ENCODE assay signal across 1 fruit fly cellular context in the genomic region with DNA sequence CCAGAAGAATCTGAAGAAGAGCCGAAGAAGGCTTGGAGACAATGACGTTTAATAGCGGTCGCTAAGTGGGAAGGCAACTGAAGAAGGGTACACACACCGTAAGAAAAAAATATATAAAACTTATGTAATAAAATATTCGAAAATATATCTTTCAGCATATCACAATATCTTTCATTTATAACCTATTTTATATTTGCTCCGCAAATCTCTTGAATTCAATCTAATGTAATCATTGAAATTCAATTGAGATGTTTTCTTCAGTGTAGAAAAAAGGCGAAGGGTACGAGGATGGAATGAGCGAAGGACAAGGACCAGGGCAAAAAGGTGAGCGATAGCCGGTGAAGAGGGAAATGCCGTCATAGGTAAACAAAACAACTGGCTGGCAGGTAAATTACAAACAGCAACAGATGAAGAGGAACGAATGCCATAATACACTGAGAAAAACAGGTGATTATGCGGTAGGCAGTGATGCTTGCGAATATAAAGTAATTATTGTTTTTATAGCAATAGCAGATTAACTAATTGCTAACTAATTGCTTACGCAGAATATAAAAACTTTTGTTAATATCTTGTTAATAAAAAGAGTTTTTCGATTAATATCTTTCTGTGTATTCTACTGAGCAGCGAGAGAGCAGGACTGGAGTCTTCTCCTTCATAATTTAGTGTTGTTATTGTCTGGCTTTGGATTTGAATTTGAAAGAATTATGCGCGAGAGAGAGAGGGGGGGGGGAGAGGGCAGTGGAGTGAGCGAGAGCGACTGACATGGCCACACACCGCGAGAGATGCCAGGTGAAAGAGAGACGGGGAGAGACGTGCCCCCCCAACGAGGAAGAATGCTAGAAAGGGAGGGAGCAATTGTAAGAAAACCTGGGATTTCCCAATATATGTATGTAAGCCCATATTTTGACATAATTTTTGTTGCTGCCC.
A peak's percentile ranks its signal among the peaks of the same experiment; 100 is the strongest.
TF ChIP-seq lines count a peak whose summit lies in the region.

No protein-coding gene starts in this region.

TF ChIP-seq in whole organism, embryonic, 481 proteins besides CTCF, POLR2A, EP300 and RAD21 (continued from another document and continues in another):
- TF ChIP-seq wor (GFP tag; IDR thresholded peaks at IDR 0.05; lab: Robert Waterston, UW) (peak; percentile 47), oc (tag; optimal IDR thresholded peaks at IDR 0.05; lab: Kevin White, UChicago) (peak; percentile 41), shn (GFP tag; optimal IDR thresholded peaks at IDR 0.05; lab: Kevin White, UChicago) (no peak), CG12299 (tag; optimal IDR thresholded peaks at IDR 0.05; lab: Kevin White, UChicago) (peak; percentile 4), pita (GFP tag; optimal IDR thresholded peaks at IDR 0.05; lab: Kevin White, UChicago) (no peak), pfk (GFP tag; optimal IDR thresholded peaks at IDR 0.05; lab: Kevin White, UChicago) (no peak), pzg (GFP tag; optimal IDR thresholded peaks at IDR 0.05; lab: Kevin White, UChicago) (no peak), sug (tag; optimal IDR thresholded peaks at IDR 0.05; lab: Kevin White, UChicago) (peak; percentile 34), Hsf (GFP tag; optimal IDR thresholded peaks at IDR 0.05; lab: Kevin White, UChicago) (peak; percentile 84), klu (GFP tag; IDR thresholded peaks at IDR 0.05; lab: Robert Waterston, UW) (peak; percentile 33; the same call in 1 of the 2 replicates), dimm (GFP tag; IDR thresholded peaks at IDR 0.05; lab: Robert Waterston, UW) (peak; percentile 57; the same call in 1 of the 2 replicates), CG16815 (GFP tag; optimal IDR thresholded peaks at IDR 0.05; lab: Kevin White, UChicago) (peak; percentile 88), nom (GFP tag; optimal IDR thresholded peaks at IDR 0.05; lab: Kevin White, UChicago) (peak; percentile 92), phol (tag; optimal IDR thresholded peaks at IDR 0.05; lab: Kevin White, UChicago) (peak; percentile 91), ind (GFP tag; optimal IDR thresholded peaks at IDR 0.05; lab: Kevin White, UChicago) (peak; percentile 63), gcm2 (GFP tag; optimal IDR thresholded peaks at IDR 0.05; lab: Kevin White, UChicago) (peak; percentile 66), BEAF-32 (GFP tag; optimal IDR thresholded peaks at IDR 0.05; lab: Kevin White, UChicago) (no peak), crp (GFP tag; optimal IDR thresholded peaks at IDR 0.05; lab: Kevin White, UChicago) (peak in 1 of 2 experiments; percentile 29), CG7357 (GFP tag; IDR thresholded peaks at IDR 0.05; lab: Robert Waterston, UW) (peak; percentile 57; the same call in 1 of the 3 replicates), ro (GFP tag; IDR thresholded peaks at IDR 0.05; lab: Robert Waterston, UW) (peak; percentile 64; the same call in 1 of the 2 replicates), ttk (GFP tag; IDR thresholded peaks at IDR 0.05; lab: Robert Waterston, UW) (peak; percentile 72), Mad (GFP tag; optimal IDR thresholded peaks at IDR 0.05; lab: Kevin White, UChicago) (peak; percentile 65), sr (GFP tag; IDR thresholded peaks at IDR 0.05; lab: Robert Waterston, UW) (no peak), Spps (tag; optimal IDR thresholded peaks at IDR 0.05; lab: Kevin White, UChicago) (peak; percentile 65), CG4854 (GFP tag; optimal IDR thresholded peaks at IDR 0.05; lab: Kevin White, UChicago) (peak; percentile 71), sc (optimal IDR thresholded peaks at IDR 0.05; lab: Kevin White, UChicago) (no peak), sc (GFP tag; optimal IDR thresholded peaks at IDR 0.05; lab: Kevin White, UChicago) (peak; percentile 77), nau (GFP tag; optimal IDR thresholded peaks at IDR 0.05; lab: Kevin White, UChicago) (peak; percentile 37), hbn (GFP tag; IDR thresholded peaks at IDR 0.05; lab: Robert Waterston, UW; ENCODE audit: partially characterized antibody) (no peak), CG17385 (GFP tag; optimal IDR thresholded peaks at IDR 0.05; lab: Kevin White, UChicago) (peak; percentile 69), CG6254 (GFP tag; optimal IDR thresholded peaks at IDR 0.05; lab: Kevin White, UChicago) (peak; percentile 78), Oaz (GFP tag; IDR thresholded peaks at IDR 0.05; lab: Robert Waterston, UW) (peak; percentile 48), scrt (GFP tag; optimal IDR thresholded peaks at IDR 0.05; lab: Kevin White, UChicago) (peak; percentile 82), sens (GFP tag; lab: Kevin White, UChicago) (peak; percentile 99), cg (GFP tag; optimal IDR thresholded peaks at IDR 0.05; lab: Kevin White, UChicago) (peak; percentile 26), Dfd (GFP tag; optimal IDR thresholded peaks at IDR 0.05; lab: Kevin White, UChicago) (no peak), bsh (GFP tag; optimal IDR thresholded peaks at IDR 0.05; lab: Kevin White, UChicago) (peak; percentile 35 to 84), wdn (GFP tag; IDR thresholded peaks at IDR 0.05; lab: Robert Waterston, UW) (peak; percentile 32), Adf1 (GFP tag; IDR thresholded peaks at IDR 0.05; lab: Robert Waterston, UW) (no peak), Meics (GFP tag; optimal IDR thresholded peaks at IDR 0.05; lab: Kevin White, UChicago) (peak; percentile 67), Sry-δ (GFP tag; optimal IDR thresholded peaks at IDR 0.05; lab: Kevin White, UChicago) (peak; percentile 55), CG14441 (GFP tag; IDR thresholded peaks at IDR 0.05; lab: Robert Waterston, UW) (peak; percentile 67), crc (GFP tag; optimal IDR thresholded peaks at IDR 0.05; lab: Kevin White, UChicago) (peak; percentile 58), CG17829 (tag; optimal IDR thresholded peaks at IDR 0.05; lab: Kevin White, UChicago) (peak; percentile 91), dpn (GFP tag; optimal IDR thresholded peaks at IDR 0.05; lab: Kevin White, UChicago) (peak; percentile 71 to 82), amos (GFP tag; IDR thresholded peaks at IDR 0.05; lab: Robert Waterston, UW; ENCODE audit: partially characterized antibody) (no peak), pan (optimal IDR thresholded peaks at IDR 0.05; lab: Kevin White, UChicago) (no peak), pan (GFP tag; optimal IDR thresholded peaks at IDR 0.05 in 1 of 2, IDR thresholded peaks at IDR 0.05 in 1 of 2) (peak in 1 of 2 experiments; percentile 78), Aef1 (GFP tag; IDR thresholded peaks at IDR 0.05; lab: Robert Waterston, UW) (peak; percentile 62; the same call in 2 of the 3 replicates), CG32772 (GFP tag; IDR thresholded peaks at IDR 0.05; lab: Robert Waterston, UW) (peak; percentile 81), bowl (GFP tag; IDR thresholded peaks at IDR 0.05; lab: Robert Waterston, UW) (peak; percentile 46; the same call in 1 of the 2 replicates), CG3163 (GFP tag; optimal IDR thresholded peaks at IDR 0.05; lab: Kevin White, UChicago) (peak; percentile 55), tx (GFP tag; optimal IDR thresholded peaks at IDR 0.05; lab: Kevin White, UChicago) (peak; percentile 61), CG7786 (GFP tag; optimal IDR thresholded peaks at IDR 0.05; lab: Kevin White, UChicago) (peak; percentile 74), CrebB (tag; optimal IDR thresholded peaks at IDR 0.05; lab: Kevin White, UChicago) (peak; percentile 55), az2 (GFP tag; optimal IDR thresholded peaks at IDR 0.05; lab: Kevin White, UChicago) (peak; percentile 83), CG9817 (tag; optimal IDR thresholded peaks at IDR 0.05; lab: Kevin White, UChicago) (peak; percentile 44), CG1024 (GFP tag; IDR thresholded peaks at IDR 0.05; lab: Robert Waterston, UW) (peak; percentile 81), Fer3 (tag; optimal IDR thresholded peaks at IDR 0.05; lab: Kevin White, UChicago) (peak; percentile 56), CG33213 (GFP tag; optimal IDR thresholded peaks at IDR 0.05; lab: Kevin White, UChicago) (peak; percentile 72), Ravus (GFP tag; IDR thresholded peaks at IDR 0.05; lab: Robert Waterston, UW) (peak; percentile 17), ATbp (GFP tag; optimal IDR thresholded peaks at IDR 0.05; lab: Kevin White, UChicago) (peak; percentile 39), CG8089 (GFP tag; optimal IDR thresholded peaks at IDR 0.05; lab: Kevin White, UChicago) (peak; percentile 73), CG2129 (GFP tag; IDR thresholded peaks at IDR 0.05; lab: Robert Waterston, UW; ENCODE audit: partially characterized antibody) (no peak), Scr (GFP tag; IDR thresholded peaks at IDR 0.05; lab: Robert Waterston, UW; ENCODE audit: partially characterized antibody) (no peak), cato (GFP tag; optimal IDR thresholded peaks at IDR 0.05; lab: Kevin White, UChicago; ENCODE audit: borderline replicate concordance) (peak; percentile 45), CG9215 (GFP tag; IDR thresholded peaks at IDR 0.05; lab: Robert Waterston, UW) (peak; percentile 76), CG10462 (GFP tag; optimal IDR thresholded peaks at IDR 0.05; lab: Kevin White, UChicago) (peak; percentile 47), CG12236 (GFP tag; optimal IDR thresholded peaks at IDR 0.05; lab: Kevin White, UChicago) (peak; percentile 62), MTF-1 (GFP tag; optimal IDR thresholded peaks at IDR 0.05; lab: Kevin White, UChicago; ENCODE audit: borderline replicate concordance) (peak; percentile 19), Mrtf (GFP tag; IDR thresholded peaks at IDR 0.05; lab: Robert Waterston, UW) (peak; percentile 70), Xbp1 (GFP tag; optimal IDR thresholded peaks at IDR 0.05; lab: Kevin White, UChicago) (peak; percentile 73), YL-1 (GFP tag; optimal IDR thresholded peaks at IDR 0.05; lab: Kevin White, UChicago) (peak; percentile 44), CG6175 (GFP tag; IDR thresholded peaks at IDR 0.05; lab: Robert Waterston, UW) (peak; percentile 74; the same call in 1 of the 3 replicates), CG18262 (tag; optimal IDR thresholded peaks at IDR 0.05; lab: Kevin White, UChicago) (peak; percentile 92), CG12219 (GFP tag; optimal IDR thresholded peaks at IDR 0.05; lab: Kevin White, UChicago) (peak; percentile 60), Sox102F (GFP tag; optimal IDR thresholded peaks at IDR 0.05; lab: Kevin White, UChicago) (peak; percentile 74), ac (GFP tag; optimal IDR thresholded peaks at IDR 0.05; lab: Kevin White, UChicago) (peak; percentile 84), gem (tag; optimal IDR thresholded peaks at IDR 0.05; lab: Kevin White, UChicago) (peak; percentile 89), CG13287 (GFP tag; IDR thresholded peaks at IDR 0.05; lab: Robert Waterston, UW; ENCODE audit: partially characterized antibody) (no peak), Poxn (GFP tag; IDR thresholded peaks at IDR 0.05; lab: Robert Waterston, UW) (no peak), Tbp (GFP tag; optimal IDR thresholded peaks at IDR 0.05; lab: Kevin White, UChicago) (no peak), TFAM (GFP tag; optimal IDR thresholded peaks at IDR 0.05; lab: Kevin White, UChicago) (peak; percentile 45), h (optimal IDR thresholded peaks at IDR 0.05; lab: Kevin White, UChicago) (no peak), CG31388 (GFP tag; optimal IDR thresholded peaks at IDR 0.05; lab: Kevin White, UChicago) (peak; percentile 61), tup (GFP tag; optimal IDR thresholded peaks at IDR 0.05; lab: Kevin White, UChicago) (peak; percentile 38), CG1529 (GFP tag; optimal IDR thresholded peaks at IDR 0.05; lab: Kevin White, UChicago) (peak; percentile 57), CG31441 (GFP tag; IDR thresholded peaks at IDR 0.05; lab: Robert Waterston, UW) (peak; percentile 89), ab (GFP tag; optimal IDR thresholded peaks at IDR 0.05; lab: Kevin White, UChicago) (peak; percentile 19), CG4282 (GFP tag; optimal IDR thresholded peaks at IDR 0.05; lab: Kevin White, UChicago) (no peak), Camta (GFP tag; optimal IDR thresholded peaks at IDR 0.05; lab: Kevin White, UChicago) (peak; percentile 76), Jarid2 (GFP tag; optimal IDR thresholded peaks at IDR 0.05; lab: Kevin White, UChicago) (peak; percentile 18), CG12391 (tag; optimal IDR thresholded peaks at IDR 0.05; lab: Kevin White, UChicago) (peak; percentile 87), CG15601 (tag; optimal IDR thresholded peaks at IDR 0.05; lab: Kevin White, UChicago) (peak; percentile 81), CG14710 (tag; optimal IDR thresholded peaks at IDR 0.05; lab: Kevin White, UChicago) (peak; percentile 93), dysf (GFP tag; IDR thresholded peaks at IDR 0.05; lab: Robert Waterston, UW) (peak; percentile 74; the same call in 2 of the 3 replicates), en (GFP tag; optimal IDR thresholded peaks at IDR 0.05; lab: Kevin White, UChicago) (peak; percentile 37), CG5180 (GFP tag; optimal IDR thresholded peaks at IDR 0.05; lab: Kevin White, UChicago) (peak; percentile 64), Opbp (GFP tag; IDR thresholded peaks at IDR 0.05; lab: Robert Waterston, UW; ENCODE audit: partially characterized antibody) (no peak), Atf3 (GFP tag; optimal IDR thresholded peaks at IDR 0.05; lab: Kevin White, UChicago) (peak; percentile 70), gt (GFP tag; IDR thresholded peaks at IDR 0.05; lab: Robert Waterston, UW) (peak; percentile 65), CG17361 (GFP tag; IDR thresholded peaks at IDR 0.05; lab: Robert Waterston, UW) (peak; percentile 89), run (tag; optimal IDR thresholded peaks at IDR 0.05; lab: Kevin White, UChicago) (no peak), ems (GFP tag; optimal IDR thresholded peaks at IDR 0.05; lab: Kevin White, UChicago) (peak; percentile 68), GATAe (GFP tag; conservative IDR thresholded peaks at IDR 0.05; lab: Robert Waterston, UW) (no peak), CG10321 (GFP tag; IDR thresholded peaks at IDR 0.05; lab: Robert Waterston, UW) (0 out of 2 replicates have a peak, but pooled peaks have one; percentile 22), seq (GFP tag; IDR thresholded peaks at IDR 0.05; lab: Robert Waterston, UW) (peak; percentile 35; the same call in 1 of the 2 replicates), vnd (GFP tag; IDR thresholded peaks at IDR 0.05; lab: Robert Waterston, UW; ENCODE audit: partially characterized antibody) (no peak), CG12155 (GFP tag; optimal IDR thresholded peaks at IDR 0.05; lab: Kevin White, UChicago) (peak; percentile 77), gsb (GFP tag; IDR thresholded peaks at IDR 0.05; lab: Robert Waterston, UW) (no peak), CG13775 (GFP tag; optimal IDR thresholded peaks at IDR 0.05; lab: Kevin White, UChicago) (peak; percentile 89), fd96Cb (tag; optimal IDR thresholded peaks at IDR 0.05; lab: Kevin White, UChicago) (peak; percentile 76), pnt (GFP tag; optimal IDR thresholded peaks at IDR 0.05; lab: Kevin White, UChicago) (peak; percentile 91), odd (GFP tag; optimal IDR thresholded peaks at IDR 0.05; lab: Kevin White, UChicago) (peak; percentile 46), Bteb2 (GFP tag; optimal IDR thresholded peaks at IDR 0.05; lab: Kevin White, UChicago) (peak; percentile 74), Mes4 (GFP tag; optimal IDR thresholded peaks at IDR 0.05; lab: Kevin White, UChicago) (peak; percentile 72), CG12659 (GFP tag; optimal IDR thresholded peaks at IDR 0.05; lab: Kevin White, UChicago) (peak; percentile 76), CG7271 (tag; optimal IDR thresholded peaks at IDR 0.05; lab: Kevin White, UChicago) (peak; percentile 89)
